Fruit fly (Drosophila melanogaster): ENCODE results near the gene CG1265.

DNA sequence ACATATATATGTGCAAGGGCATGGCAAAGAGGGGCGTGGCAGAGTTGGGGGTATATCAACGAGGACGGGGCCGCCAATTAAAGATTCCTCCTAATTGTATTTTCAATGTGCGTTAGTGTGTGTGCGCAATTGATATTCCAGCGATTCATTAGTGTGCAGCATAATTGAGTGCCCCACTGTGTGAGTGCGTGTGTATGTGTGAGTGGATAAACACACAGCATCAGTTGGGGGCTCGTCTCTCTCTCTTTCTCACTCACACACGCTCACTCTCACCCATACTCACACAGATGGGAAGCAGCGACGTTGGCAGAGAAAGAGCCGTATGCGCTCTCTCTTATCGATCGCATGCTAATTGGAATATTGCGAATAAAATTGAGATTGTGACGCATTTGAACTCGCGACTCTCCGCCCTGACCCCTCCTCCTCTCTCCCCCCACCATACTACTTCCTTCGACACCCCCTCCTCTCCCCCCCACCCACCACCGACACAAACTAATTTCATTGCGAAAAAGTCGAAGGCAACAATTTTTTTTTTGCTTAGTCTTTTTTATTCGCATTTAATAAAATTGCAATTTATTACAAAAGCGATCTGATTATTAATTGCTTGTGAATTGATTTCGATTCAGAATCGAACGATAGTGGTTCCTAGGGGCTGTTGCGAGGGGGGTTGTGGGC, 20.8 kb upstream of the CG1265 start:
- TF ChIP-seq lola (GFP tag; optimal IDR thresholded peaks at IDR 0.05) (no peak), usp (GFP tag; optimal IDR thresholded peaks at IDR 0.05) (no peak), pan (optimal IDR thresholded peaks at IDR 0.05) (no peak), fru (GFP tag; optimal IDR thresholded peaks at IDR 0.05) (no peak), psq (GFP tag; optimal IDR thresholded peaks at IDR 0.05) (no peak), br (GFP tag; optimal IDR thresholded peaks at IDR 0.05) (no peak), ey (GFP tag; optimal IDR thresholded peaks at IDR 0.05) (no peak), dsf (GFP tag; optimal IDR thresholded peaks at IDR 0.05; ENCODE audit: borderline replicate concordance) (no peak)

Measured in whole organism, wandering third instar larva.